Worm (Caenorhabditis elegans): ENCODE measurements around the gene Y51H4A.25.

ce11 chrIV:16775029-16775428, 38.9 kb downstream of the Y51H4A.25 start:
- peak; percentile 11 for TF ChIP-seq F49E8.2 (tag; optimal IDR thresholded peaks at IDR 0.05; ENCODE audit: insufficient read depth)
- TF ChIP-seq F10E7.11 (tag; optimal IDR thresholded peaks at IDR 0.05) = no peak
- TF ChIP-seq ama-1 (optimal IDR thresholded peaks at IDR 0.05) = no peak
- peak; percentile 74 to 77 for TF ChIP-seq ama-1 (GFP tag; optimal IDR thresholded peaks at IDR 0.05)
- no peak for TF ChIP-seq F57C9.4 (tag; optimal IDR thresholded peaks at IDR 0.05)
- no peak for TF ChIP-seq Y95B8A.8 (GFP tag; IDR thresholded peaks at IDR 0.05)
- TF ChIP-seq ztf-3 (GFP tag; optimal IDR thresholded peaks at IDR 0.05) = no peak

All from whole organism, young adult.